Worm (Caenorhabditis elegans) whole organism, young adult: ENCODE data around the gene W03F8.6.

Experiments
- F57A8.1 ChIP-seq: fragments of 200-800 bp; sonication (Bioruptor generic); optimal IDR thresholded peaks from 2 replicates; lab custom pipeline; 2018; ENCODE audit warnings: mild to moderate bottlenecking, missing genetic modification characterization, moderate library complexity, missing compliant biosample characterization
- ZK185.1 ChIP-seq: sonication (generic microtip); optimal IDR thresholded peaks from 2 replicates; lab custom pipeline; 2016; ENCODE audit warnings: mild to moderate bottlenecking, missing genetic modification characterization, missing compliant biosample characterization; ENCODE audit not compliant: poor library complexity, severe bottlenecking
- athp-1 ChIP-seq: sonication (generic microtip); optimal IDR thresholded peaks from 2 replicates; lab custom pipeline; 2017; ENCODE audit warnings: mild to moderate bottlenecking, missing genetic modification characterization, missing compliant biosample characterization
- bed-1 ChIP-seq: fragments of 200-800 bp; sonication (Bioruptor generic); IDR thresholded peaks from 2 replicates; pipeline ENCODE4 v1.3.6; 2022; ENCODE audit warnings: missing genetic modification reagents, missing genetic modification characterization, missing compliant biosample characterization
- ceh-27 ChIP-seq: fragments of 200-800 bp; sonication (Bioruptor generic); optimal IDR thresholded peaks from 2 replicates; lab custom pipeline; 2018; ENCODE audit warnings: mild to moderate bottlenecking, missing genetic modification characterization, moderate library complexity, missing compliant biosample characterization
- ceh-58 ChIP-seq: fragments of 200-800 bp; sonication (Bioruptor generic); IDR thresholded peaks from 2 replicates; pipeline ENCODE4 v1.3.6; 2022; ENCODE audit warnings: missing genetic modification characterization, missing compliant biosample characterization
- fkh-3 ChIP-seq: sonication (generic microtip); optimal IDR thresholded peaks from 2 replicates; lab custom pipeline; 2016; ENCODE audit warnings: mild to moderate bottlenecking, missing genetic modification characterization, missing compliant biosample characterization
- hrde-1 ChIP-seq: sonication (generic microtip); optimal IDR thresholded peaks from 2 replicates; lab custom pipeline; 2016; ENCODE audit warnings: missing genetic modification characterization, mild to moderate bottlenecking, missing compliant biosample characterization, moderate library complexity, missing genotype, missing genetic modification reagents, borderline replicate concordance
- lir-1 ChIP-seq: fragments of 200-800 bp; sonication (Bioruptor generic); conservative IDR thresholded peaks from 2 replicates; pipeline ENCODE4 v1.3.6; 2022; ENCODE audit warnings: missing genetic modification reagents, missing genetic modification characterization, missing compliant biosample characterization
- snpc-4 ChIP-seq, 5 experiments: fragments of 150-350 bp in 1 of 5; sonication (generic microtip) in 4 of 5; optimal IDR thresholded peaks; 2 replicates each; lab custom pipeline; 2014 to 2018; ENCODE audit warnings: missing genetic modification characterization in 5 of 5, missing biosample characterization in 3 of 5, antibody characterized with exemption in 2 of 5, mild to moderate bottlenecking in 2 of 5, missing compliant biosample characterization in 2 of 5, missing genotype in 2 of 5, moderate library complexity in 2 of 5, missing genetic modification reagents in 1 of 5
- unc-62 ChIP-seq: fragments of 150-350 bp; optimal IDR thresholded peaks from 2 replicates; lab custom pipeline; 2014; ENCODE audit warnings: missing biosample characterization, missing genetic modification reagents, missing genetic modification characterization

- TF ChIP-seq lir-1 (GFP tag; lab: Robert Waterston, UW) (no peak), unc-62 (GFP tag; lab: Kevin White, UChicago) (no peak), bed-1 (GFP tag; lab: Robert Waterston, UW) (no peak), athp-1 (tag; lab: Kevin White, UChicago) (no peak), F57A8.1 (GFP tag; lab: Kevin White, UChicago) (no peak), ZK185.1 (tag; lab: Kevin White, UChicago) (no peak), hrde-1 (tag; lab: Kevin White, UChicago) (no peak), fkh-3 (tag; lab: Kevin White, UChicago) (no peak), ceh-58 (no peak), snpc-4 (GFP tag; optimal IDR thresholded peaks at IDR 0.05; lab: Kevin White, UChicago) (no peak), snpc-4 (tag; optimal IDR thresholded peaks at IDR 0.05; lab: Kevin White, UChicago) (no peak), ceh-27 (GFP tag; lab: Kevin White, UChicago) (no peak)
These were observed 13.3 kb downstream of the W03F8.6 start, which contains the start of gene lam-1 for ce11 chrIV:5173032-5173431.
